Worm (Caenorhabditis elegans): ENCODE measurements around the gene bas-1.

Gene bas-1

DNA sequence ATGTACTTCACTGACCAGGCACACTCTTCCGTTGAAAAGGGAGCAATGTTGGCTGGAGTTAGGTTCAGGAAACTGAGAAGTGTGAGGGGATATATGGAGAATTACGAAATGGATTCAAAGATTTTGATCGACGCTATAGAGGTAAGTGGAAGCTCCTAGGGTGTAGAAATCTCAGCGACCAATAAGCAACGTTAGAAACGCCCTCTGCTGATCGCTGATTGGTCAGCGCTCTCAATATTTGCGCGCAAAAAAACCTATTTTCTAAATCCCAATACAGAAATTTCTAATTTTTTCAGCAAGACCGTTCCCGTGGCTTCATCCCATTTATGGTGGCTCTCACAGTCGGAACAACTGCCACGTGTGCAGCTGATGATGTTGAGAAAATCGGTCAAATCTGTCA is 3.6 kb downstream of the bas-1 start:
- no peak for TF ChIP-seq ceh-82 (tag; optimal IDR thresholded peaks at IDR 0.05)
- TF ChIP-seq ceh-28 (tag; optimal IDR thresholded peaks at IDR 0.05): no peak
- no peak for TF ChIP-seq unc-62 (GFP tag; optimal IDR thresholded peaks at IDR 0.05 in 1 of 2)
- no peak for TF ChIP-seq unc-62 (tag; optimal IDR thresholded peaks at IDR 0.05)
- TF ChIP-seq sdz-12 (GFP tag; optimal IDR thresholded peaks at IDR 0.05): no peak
- no peak for TF ChIP-seq nhr-6 (tag; optimal IDR thresholded peaks at IDR 0.05)
- TF ChIP-seq dpl-1 (GFP tag; optimal IDR thresholded peaks at IDR 0.05): no peak
- no peak for TF ChIP-seq zfp-2 (tag; optimal IDR thresholded peaks at IDR 0.05)
- TF ChIP-seq ces-1 (GFP tag; optimal IDR thresholded peaks at IDR 0.05): no peak
- no peak for TF ChIP-seq mep-1 (tag; optimal IDR thresholded peaks at IDR 0.05)
- TF ChIP-seq lsy-2 (tag; optimal IDR thresholded peaks at IDR 0.05): no peak
- no peak for TF ChIP-seq Y48G9A.11 (GFP tag; IDR thresholded peaks at IDR 0.05)
- TF ChIP-seq ztf-11 (tag; optimal IDR thresholded peaks at IDR 0.05): no peak
- no peak for TF ChIP-seq jun-1 (tag; optimal IDR thresholded peaks at IDR 0.05)
- TF ChIP-seq spr-1 (tag; optimal IDR thresholded peaks at IDR 0.05): no peak
- no peak for TF ChIP-seq vab-7 (GFP tag; IDR thresholded peaks at IDR 0.05)
- TF ChIP-seq fos-1 (tag; optimal IDR thresholded peaks at IDR 0.05): no peak

ce11 chrIII:5620186-5620585 is 8.1 kb downstream of the bas-1 start:
- TF ChIP-seq aha-1 (tag): peak; percentile 74
- TF ChIP-seq aly-2 (tag; optimal IDR thresholded peaks at IDR 0.05): no peak

- TF ChIP-seq lim-7 (GFP tag; IDR thresholded peaks at IDR 0.05) (no peak), zfp-2 (tag; optimal IDR thresholded peaks at IDR 0.05) (no peak), mxl-2 (GFP tag; conservative IDR thresholded peaks at IDR 0.05) (no peak), egl-27 (tag; optimal IDR thresholded peaks at IDR 0.05) (no peak), hlh-11 (tag; optimal IDR thresholded peaks at IDR 0.05) (peak; percentile 90), daf-19 (GFP tag; conservative IDR thresholded peaks at IDR 0.05) (no peak), hif-1 (tag; optimal IDR thresholded peaks at IDR 0.05) (peak in 1 of 2 experiments; percentile 46), jun-1 (tag; optimal IDR thresholded peaks at IDR 0.05) (no peak), dmd-9 (GFP tag; IDR thresholded peaks at IDR 0.05) (no peak), daf-12 (tag; optimal IDR thresholded peaks at IDR 0.05) (no peak), ceh-82 (tag; optimal IDR thresholded peaks at IDR 0.05) (no peak), unc-130 (GFP tag; optimal IDR thresholded peaks at IDR 0.05) (no peak), ctbp-1 (GFP tag; IDR thresholded peaks at IDR 0.05) (no peak), F26F4.8 (GFP tag; conservative IDR thresholded peaks at IDR 0.05) (no peak), zip-11 (GFP tag; IDR thresholded peaks at IDR 0.05) (no peak), aha-1 (tag) (peak; percentile 8), Y105C5A.15 (GFP tag; IDR thresholded peaks at IDR 0.05) (no peak), daf-16 (GFP tag; optimal IDR thresholded peaks at IDR 0.05) (peak in 1 of 2 experiments; percentile 16), daf-16 (tag; optimal IDR thresholded peaks at IDR 0.05) (peak; percentile 40), madf-5 (GFP tag; IDR thresholded peaks at IDR 0.05) (no peak), fos-1 (tag; optimal IDR thresholded peaks at IDR 0.05) (no peak), dmd-6 (GFP tag; IDR thresholded peaks at IDR 0.05) (peak; percentile 62; the same call in 1 of the 2 replicates), skn-1 (tag; optimal IDR thresholded peaks at IDR 0.05) (no peak), ceh-44 (GFP tag; IDR thresholded peaks at IDR 0.05) (no peak), rbr-2 (tag; optimal IDR thresholded peaks at IDR 0.05) (peak; percentile 78), T26A8.4 (GFP tag; IDR thresholded peaks at IDR 0.05) (no peak), mdt-29 (GFP tag; IDR thresholded peaks at IDR 0.05) (no peak), tag-97 (GFP tag; IDR thresholded peaks at IDR 0.05) (no peak), arid-1 (GFP tag; conservative IDR thresholded peaks at IDR 0.05) (no peak; the same call in 1 of the 2 replicates), F49E8.2 (tag; optimal IDR thresholded peaks at IDR 0.05; ENCODE audit: borderline replicate concordance) (no peak), F44E2.7 (GFP tag; IDR thresholded peaks at IDR 0.05) (no peak), ZK337.2 (GFP tag; IDR thresholded peaks at IDR 0.05) (no peak), vab-7 (GFP tag; IDR thresholded peaks at IDR 0.05) (no peak), nhr-6 (tag; optimal IDR thresholded peaks at IDR 0.05) (no peak), saeg-2 (GFP tag; IDR thresholded peaks at IDR 0.05) (no peak), lin-39 (tag; optimal IDR thresholded peaks at IDR 0.05) (no peak), lin-29 (GFP tag; IDR thresholded peaks at IDR 0.05) (no peak), ceh-32 (tag; optimal IDR thresholded peaks at IDR 0.05; ENCODE audit: poor library complexity) (no peak)
Measured at ce11 chrIII:5621236-5621635, 9.2 kb downstream of the bas-1 start.
